Fruit fly (Drosophila melanogaster) whole organism, embryonic: ENCODE measurements around the gene CG9932.

ENCODE experiments used
- Ada2b ChIP-seq: fragments of 200-800 bp; sonication (Bioruptor generic); IDR thresholded peaks from 2 replicates; pipeline ENCODE4 v1.3.6; 2022; ENCODE audit warnings: missing biosample characterization, missing genetic modification characterization
- Atf6 ChIP-seq: fragments of 200-800 bp; sonication (Bioruptor generic); IDR thresholded peaks from 2 replicates; pipeline ENCODE4 v1.3.6; 2022; ENCODE audit warnings: missing biosample characterization, missing genetic modification characterization
- CG10274 ChIP-seq: fragments of 200-800 bp; sonication (Bioruptor generic); optimal IDR thresholded peaks from 3 replicates; lab custom pipeline; 2017; ENCODE audit warnings: missing biosample characterization, mild to moderate bottlenecking, missing genetic modification characterization
- CG10654 ChIP-seq: fragments of 200-800 bp; sonication (Bioruptor generic); optimal IDR thresholded peaks from 2 replicates; lab custom pipeline; 2016; ENCODE audit warnings: missing biosample characterization, missing genetic modification characterization
- CG11085 ChIP-seq: fragments of 200-800 bp; sonication (Bioruptor generic); IDR thresholded peaks from 2 replicates; pipeline ENCODE4 v1.3.6; 2022; ENCODE audit warnings: missing biosample characterization, missing genetic modification characterization
- CG11695 ChIP-seq: fragments of 200-800 bp; sonication (Bioruptor generic); IDR thresholded peaks from 3 replicates; pipeline ENCODE4 v1.3.6; 2022; ENCODE audit warnings: missing biosample characterization, missing genetic modification characterization
- CG12659 ChIP-seq: fragments of 200-800 bp; sonication (Bioruptor generic); optimal IDR thresholded peaks from 3 replicates; lab custom pipeline; 2017; ENCODE audit warnings: mild to moderate bottlenecking, missing biosample characterization, missing genetic modification reagents, missing genetic modification characterization
- CG15011 ChIP-seq: fragments of 200-800 bp; sonication (Bioruptor generic); optimal IDR thresholded peaks from 3 replicates; lab custom pipeline; 2018; ENCODE audit warnings: missing biosample characterization, mild to moderate bottlenecking, missing genetic modification characterization
- CG1529 ChIP-seq: fragments of 200-800 bp; sonication (Bioruptor generic); optimal IDR thresholded peaks from 3 replicates; lab custom pipeline; 2018; ENCODE audit warnings: missing biosample characterization, missing genetic modification characterization
- CG17359 ChIP-seq: fragments of 200-800 bp; sonication (Bioruptor generic); optimal IDR thresholded peaks from 3 replicates; lab custom pipeline; 2018; ENCODE audit warnings: missing biosample characterization, mild to moderate bottlenecking, missing genetic modification characterization, moderate library complexity
- CG17802 ChIP-seq: fragments of 200-800 bp; sonication (Bioruptor generic); optimal IDR thresholded peaks from 2 replicates; lab custom pipeline; 2018; ENCODE audit warnings: missing biosample characterization, mild to moderate bottlenecking, missing genetic modification characterization, moderate library complexity
- CG1792 ChIP-seq: fragments of 200-800 bp; sonication (Bioruptor generic); optimal IDR thresholded peaks from 2 replicates; lab custom pipeline; 2016; ENCODE audit warnings: missing biosample characterization, missing genetic modification characterization
- CG18764 ChIP-seq: fragments of 200-800 bp; sonication (Bioruptor generic); optimal IDR thresholded peaks from 3 replicates; lab custom pipeline; 2016; ENCODE audit warnings: missing biosample characterization, missing genetic modification characterization
- CG2712 ChIP-seq: fragments of 200-800 bp; optimal IDR thresholded peaks from 3 replicates; lab custom pipeline; 2019; ENCODE audit warnings: missing biosample characterization, mild to moderate bottlenecking, missing genetic modification characterization, moderate library complexity
- CG31224 ChIP-seq: fragments of 200-800 bp; sonication (Bioruptor generic); IDR thresholded peaks from 2 replicates; pipeline ENCODE4 v1.3.6; 2022; ENCODE audit warnings: missing biosample characterization, missing genetic modification characterization
- CG4707 ChIP-seq: fragments of 200-800 bp; sonication (Bioruptor generic); optimal IDR thresholded peaks from 2 replicates; lab custom pipeline; 2018; ENCODE audit warnings: missing biosample characterization, mild to moderate bottlenecking, missing genetic modification characterization, moderate library complexity
- CG5953 ChIP-seq: fragments of 200-800 bp; sonication (Bioruptor generic); IDR thresholded peaks from 2 replicates; pipeline ENCODE4 v1.3.6; 2022; ENCODE audit warnings: missing biosample characterization, missing genetic modification characterization
- CG6175 ChIP-seq: fragments of 200-800 bp; sonication (Bioruptor generic); IDR thresholded peaks from 3 replicates; pipeline ENCODE4 v1.3.6; 2022; ENCODE audit warnings: missing biosample characterization, missing genetic modification characterization
- CG6689 ChIP-seq: fragments of 200-800 bp; sonication (Bioruptor generic); IDR thresholded peaks from 2 replicates; pipeline ENCODE4 v1.3.6; 2022; ENCODE audit warnings: missing biosample characterization, missing genetic modification characterization
- CG9437 ChIP-seq: fragments of 200-800 bp; sonication (Bioruptor generic); optimal IDR thresholded peaks from 2 replicates; lab custom pipeline; 2018; ENCODE audit warnings: missing biosample characterization, mild to moderate bottlenecking, missing genetic modification characterization
- CG9727 ChIP-seq: fragments of 200-800 bp; sonication (Bioruptor generic); optimal IDR thresholded peaks from 3 replicates; lab custom pipeline; 2017; ENCODE audit warnings: missing biosample characterization, mild to moderate bottlenecking, missing genetic modification characterization
- CG9817 ChIP-seq: fragments of 200-800 bp; sonication (Bioruptor generic); optimal IDR thresholded peaks from 2 replicates; lab custom pipeline; 2018; ENCODE audit warnings: missing biosample characterization, mild to moderate bottlenecking, missing genetic modification characterization, moderate library complexity
- CHES-1-like ChIP-seq: fragments of 200-800 bp; sonication (Bioruptor generic); optimal IDR thresholded peaks from 2 replicates; lab custom pipeline; 2016; ENCODE audit warnings: missing biosample characterization, missing genetic modification characterization
- Dfd ChIP-seq, 2 experiments: fragments of >200 bp; optimal IDR thresholded peaks; 2 replicates each; lab custom pipeline; 2017; ENCODE audit warnings: missing biosample characterization in 2 of 2, missing genetic modification characterization in 2 of 2
- Hand ChIP-seq: fragments of 200-800 bp; sonication (Bioruptor generic); optimal IDR thresholded peaks from 2 replicates; lab custom pipeline; 2017; ENCODE audit warnings: mild to moderate bottlenecking, missing biosample characterization, missing genetic modification reagents, missing genetic modification characterization
- HmgZ ChIP-seq: fragments of 200-800 bp; sonication (Bioruptor generic); optimal IDR thresholded peaks from 2 replicates; lab custom pipeline; 2018; ENCODE audit warnings: missing biosample characterization, mild to moderate bottlenecking, missing genetic modification characterization
- MTF-1 ChIP-seq: fragments of 200-800 bp; sonication (Bioruptor generic); optimal IDR thresholded peaks from 2 replicates; lab custom pipeline; 2018; ENCODE audit warnings: missing biosample characterization, mild to moderate bottlenecking, missing genetic modification characterization, borderline replicate concordance
- Oaz ChIP-seq: fragments of 200-800 bp; sonication (Bioruptor generic); IDR thresholded peaks from 2 replicates; pipeline ENCODE4 v1.3.6; 2022; ENCODE audit warnings: missing biosample characterization, missing genetic modification characterization
- Oli ChIP-seq: fragments of 200-800 bp; sonication (Bioruptor generic); optimal IDR thresholded peaks from 2 replicates; lab custom pipeline; 2018; ENCODE audit warnings: missing biosample characterization, mild to moderate bottlenecking, missing genetic modification characterization, moderate library complexity
- Sox102F ChIP-seq: fragments of 200-800 bp; sonication (Bioruptor generic); optimal IDR thresholded peaks from 2 replicates; lab custom pipeline; 2018; ENCODE audit warnings: missing biosample characterization, mild to moderate bottlenecking, missing genetic modification characterization, moderate library complexity
- Trl ChIP-seq, 3 experiments: fragments of >200 bp in 2 of 3; fragments of 200-800 bp in 1 of 3; sonication (Bioruptor generic) in 1 of 3; optimal IDR thresholded peaks; 2 replicates in 1 of 3; 3 replicates in 2 of 3; lab custom pipeline; 2016 to 2017; ENCODE audit warnings: missing biosample characterization in 1 of 3, missing genetic modification characterization in 1 of 3
- Usf ChIP-seq: fragments of 200-800 bp; sonication (Bioruptor generic); optimal IDR thresholded peaks from 2 replicates; lab custom pipeline; 2017; ENCODE audit warnings: missing genotype, missing biosample characterization, missing genetic modification characterization
- ab ChIP-seq: fragments of 200-800 bp; sonication (Bioruptor generic); optimal IDR thresholded peaks from 2 replicates; lab custom pipeline; 2016; ENCODE audit warnings: missing biosample characterization, missing genetic modification characterization
- az2 ChIP-seq: fragments of 200-800 bp; sonication (Bioruptor generic); optimal IDR thresholded peaks from 3 replicates; lab custom pipeline; 2016; ENCODE audit warnings: missing biosample characterization, missing genetic modification characterization
- bcd ChIP-seq: fragments of 200-800 bp; sonication (Bioruptor generic); optimal IDR thresholded peaks from 2 replicates; lab custom pipeline; 2017; ENCODE audit warnings: missing biosample characterization, mild to moderate bottlenecking, missing genetic modification characterization
- bowl ChIP-seq: fragments of 200-800 bp; sonication (Bioruptor generic); IDR thresholded peaks from 2 replicates; pipeline ENCODE4 v1.3.6; 2022; ENCODE audit warnings: missing biosample characterization, missing genetic modification characterization
- chm ChIP-seq: fragments of 200-800 bp; sonication (Bioruptor generic); IDR thresholded peaks from 2 replicates; pipeline ENCODE4 v1.3.6; 2022; ENCODE audit warnings: missing biosample characterization, missing genetic modification characterization
- chn ChIP-seq: fragments of 200-800 bp; sonication (Bioruptor generic); optimal IDR thresholded peaks from 2 replicates; lab custom pipeline; 2016; ENCODE audit warnings: missing biosample characterization, missing genetic modification characterization
- dan ChIP-seq: fragments of 200-800 bp; sonication (Bioruptor generic); IDR thresholded peaks from 2 replicates; pipeline ENCODE4 v1.3.6; 2022; ENCODE audit warnings: missing biosample characterization, missing genetic modification characterization
- fd96Cb ChIP-seq: fragments of 200-800 bp; sonication (Bioruptor generic); optimal IDR thresholded peaks from 2 replicates; lab custom pipeline; 2018; ENCODE audit warnings: missing biosample characterization, mild to moderate bottlenecking, missing genetic modification characterization, moderate library complexity
- grau ChIP-seq: fragments of 200-800 bp; optimal IDR thresholded peaks from 3 replicates; lab custom pipeline; 2019; ENCODE audit warnings: missing biosample characterization, mild to moderate bottlenecking, missing genetic modification characterization, moderate library complexity
- hth ChIP-seq: fragments of >200 bp; optimal IDR thresholded peaks from 2 replicates; lab custom pipeline; 2017; ENCODE audit warnings: inconsistent platforms
- ind ChIP-seq: fragments of 200-800 bp; sonication (Bioruptor generic); optimal IDR thresholded peaks from 3 replicates; lab custom pipeline; 2016; ENCODE audit warnings: missing biosample characterization, missing genetic modification characterization
- lab ChIP-seq: fragments of 200-800 bp; sonication (Bioruptor generic); optimal IDR thresholded peaks from 3 replicates; lab custom pipeline; 2017; ENCODE audit warnings: missing biosample characterization, missing genetic modification characterization, mild to moderate bottlenecking, moderate library complexity, missing genetic modification reagents
- pnt ChIP-seq: fragments of 200-800 bp; sonication (Bioruptor generic); optimal IDR thresholded peaks from 3 replicates; lab custom pipeline; 2016; ENCODE audit warnings: missing biosample characterization, missing genetic modification characterization
- prd ChIP-seq, 3 experiments: fragments of >200 bp in 2 of 3; fragments of 200-800 bp in 1 of 3; sonication (Bioruptor generic) in 1 of 3; optimal IDR thresholded peaks in 2 of 3; IDR thresholded peaks in 1 of 3; 2 replicates in 2 of 3; 3 replicates in 1 of 3; pipeline versions ENCODE4 v1.3.6 to Lab custom; 2017 to 2022; ENCODE audit warnings: missing biosample characterization in 1 of 3, missing genetic modification characterization in 1 of 3
- pros ChIP-seq: fragments of 200-800 bp; sonication (Bioruptor generic); optimal IDR thresholded peaks from 3 replicates; lab custom pipeline; 2019; ENCODE audit warnings: missing biosample characterization, mild to moderate bottlenecking, missing genetic modification characterization, moderate library complexity
- pum ChIP-seq: fragments of 200-800 bp; sonication (Bioruptor generic); optimal IDR thresholded peaks from 2 replicates; lab custom pipeline; 2016; ENCODE audit warnings: missing biosample characterization, missing genetic modification characterization
- tgo ChIP-seq: fragments of 200-800 bp; sonication (Bioruptor generic); IDR thresholded peaks from 3 replicates; pipeline ENCODE4 v1.3.6; 2022; ENCODE audit warnings: missing biosample characterization, missing genetic modification characterization
- trem ChIP-seq: fragments of 200-800 bp; optimal IDR thresholded peaks from 3 replicates; lab custom pipeline; 2019; ENCODE audit warnings: missing biosample characterization, mild to moderate bottlenecking, missing genetic modification characterization, moderate library complexity
- wdn ChIP-seq: fragments of 200-800 bp; sonication (Bioruptor generic); IDR thresholded peaks from 2 replicates; pipeline ENCODE4 v1.3.6; 2022; ENCODE audit warnings: missing biosample characterization, missing genetic modification characterization

CG9932 gene

dm6 chr2L:13000393-13001001, 59.4 kb downstream of the CG9932 start, which contains the start of gene Yip1d1 (continued):
- TF ChIP-seq CG15011 (GFP tag; lab: Kevin White, UChicago) (no peak), bcd (no peak), chn (no peak), CG6175 (no peak), pum (no peak), CG1792 (GFP tag; lab: Kevin White, UChicago) (no peak), dan (GFP tag; lab: Robert Waterston, UW) (no peak), bowl (no peak), Usf (GFP tag; lab: Kevin White, UChicago) (no peak), CG11085 (GFP tag; lab: Robert Waterston, UW) (no peak), hth (lab: Kevin White, UChicago) (no peak), CG17802 (tag; lab: Kevin White, UChicago) (no peak), CG1529 (GFP tag; lab: Kevin White, UChicago) (no peak), grau (tag; lab: Kevin White, UChicago) (no peak), Oaz (GFP tag; lab: Robert Waterston, UW) (no peak), CG10274 (GFP tag; lab: Kevin White, UChicago) (no peak), MTF-1 (GFP tag; lab: Kevin White, UChicago) (no peak), CG31224 (GFP tag; lab: Robert Waterston, UW) (no peak), Oli (tag; lab: Kevin White, UChicago) (no peak), Sox102F (GFP tag; lab: Kevin White, UChicago) (no peak), CG9727 (no peak), pnt (GFP tag; lab: Kevin White, UChicago) (no peak), Dfd (GFP tag; optimal IDR thresholded peaks at IDR 0.05; lab: Kevin White, UChicago) (no peak), CG9817 (tag; lab: Kevin White, UChicago) (no peak), Hand (GFP tag; lab: Kevin White, UChicago) (no peak), CG9437 (no peak), CHES-1-like (GFP tag; lab: Kevin White, UChicago) (no peak), pros (GFP tag; lab: Kevin White, UChicago) (no peak), CG2712 (tag; lab: Kevin White, UChicago) (peak; percentile 6), CG17359 (tag; lab: Kevin White, UChicago) (no peak), ab (GFP tag; lab: Kevin White, UChicago) (no peak), chm (GFP tag; lab: Robert Waterston, UW) (no peak), az2 (GFP tag; lab: Kevin White, UChicago) (no peak), CG6689 (no peak), HmgZ (tag; lab: Kevin White, UChicago) (peak; percentile 43), trem (peak; percentile 31), Atf6 (GFP tag; lab: Robert Waterston, UW) (no peak), CG4707 (no peak), CG11695 (GFP tag; lab: Robert Waterston, UW) (no peak), CG10654 (GFP tag; lab: Kevin White, UChicago) (no peak), Trl (optimal IDR thresholded peaks at IDR 0.05; lab: Kevin White, UChicago) (no peak), Trl (GFP tag; optimal IDR thresholded peaks at IDR 0.05; lab: Kevin White, UChicago) (no peak), CG5953 (GFP tag; lab: Robert Waterston, UW) (no peak), lab (no peak), prd (optimal IDR thresholded peaks at IDR 0.05; lab: Kevin White, UChicago) (no peak), prd (GFP tag; IDR thresholded peaks at IDR 0.05; lab: Robert Waterston, UW) (no peak), Ada2b (GFP tag; lab: Robert Waterston, UW) (no peak), wdn (GFP tag; lab: Robert Waterston, UW) (no peak), ind (GFP tag; lab: Kevin White, UChicago) (no peak), CG12659 (GFP tag; lab: Kevin White, UChicago) (peak; percentile 56), fd96Cb (no peak), CG18764 (GFP tag; lab: Kevin White, UChicago) (no peak), tgo (GFP tag; lab: Robert Waterston, UW) (no peak)
